Fruit fly (Drosophila melanogaster): Measurements from ENCODE around the gene Mpp6.

The Mpp6 gene

DNA sequence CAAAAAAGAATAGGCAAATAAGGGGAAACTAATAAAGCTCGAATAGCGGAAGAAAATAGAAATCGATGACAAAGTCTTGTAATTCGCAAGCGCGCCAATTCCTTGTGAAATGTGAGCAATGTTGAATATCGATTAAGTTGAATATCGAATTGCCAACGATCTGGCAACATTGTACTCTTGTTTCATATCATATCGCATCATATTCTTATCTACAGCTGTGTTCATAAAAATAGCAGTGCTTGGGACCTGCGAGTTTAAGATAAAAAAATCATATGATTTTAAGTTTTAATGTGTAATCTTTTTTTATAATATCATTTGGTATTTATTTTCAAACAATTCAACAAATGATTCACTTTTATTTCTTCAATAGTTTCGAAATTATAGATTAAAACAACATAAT is 7.0 kb upstream of the Mpp6 start (continued):
- peak; percentile 63 for TF ChIP-seq CG17829 (tag; optimal IDR thresholded peaks at IDR 0.05)
- peak; percentile 11; the same call in 1 of the 2 replicates for TF ChIP-seq CG32767 (GFP tag; IDR thresholded peaks at IDR 0.05)
- peak; percentile 33 for TF ChIP-seq NfI (GFP tag; optimal IDR thresholded peaks at IDR 0.05)
- TF ChIP-seq chif (GFP tag; optimal IDR thresholded peaks at IDR 0.05), result no peak
- peak; percentile 57 for TF ChIP-seq CG10147 (GFP tag; optimal IDR thresholded peaks at IDR 0.05)
- no peak for TF ChIP-seq bowl (GFP tag; IDR thresholded peaks at IDR 0.05)
- peak; percentile 66; the same call in 1 of the 2 replicates for TF ChIP-seq Xrp1 (GFP tag; IDR thresholded peaks at IDR 0.05)
- no peak for TF ChIP-seq Deaf1 (tag; optimal IDR thresholded peaks at IDR 0.05)
- TF ChIP-seq ewg (GFP tag; optimal IDR thresholded peaks at IDR 0.05), result peak; percentile 29
- no peak for TF ChIP-seq lov (optimal IDR thresholded peaks at IDR 0.05)
- TF ChIP-seq lov (GFP tag; IDR thresholded peaks at IDR 0.05), result no peak
- TF ChIP-seq ab (GFP tag; optimal IDR thresholded peaks at IDR 0.05), result no peak
- TF ChIP-seq mirr (GFP tag; optimal IDR thresholded peaks at IDR 0.05), result no peak
- TF ChIP-seq CG9817 (tag; optimal IDR thresholded peaks at IDR 0.05), result no peak
- TF ChIP-seq CoRest (tag; optimal IDR thresholded peaks at IDR 0.05), result peak; percentile 66
- no peak for TF ChIP-seq CG5180 (GFP tag; optimal IDR thresholded peaks at IDR 0.05)
- no peak for TF ChIP-seq odd (GFP tag; optimal IDR thresholded peaks at IDR 0.05)
- TF ChIP-seq pros (GFP tag; optimal IDR thresholded peaks at IDR 0.05), result no peak
- no peak for TF ChIP-seq hth (optimal IDR thresholded peaks at IDR 0.05)
- TF ChIP-seq oc (tag; optimal IDR thresholded peaks at IDR 0.05), result no peak
- TF ChIP-seq tll (GFP tag; optimal IDR thresholded peaks at IDR 0.05), result no peak
- peak; percentile 27 for TF ChIP-seq nerfin-1 (tag; optimal IDR thresholded peaks at IDR 0.05)
- TF ChIP-seq tup (GFP tag; optimal IDR thresholded peaks at IDR 0.05), result no peak
- no peak for TF ChIP-seq CG10565 (GFP tag; optimal IDR thresholded peaks at IDR 0.05)
- TF ChIP-seq CG11560 (tag; IDR thresholded peaks at IDR 0.05), result peak; percentile 43; the same call in 1 of the 3 replicates
- no peak for TF ChIP-seq lab (GFP tag; optimal IDR thresholded peaks at IDR 0.05)
- TF ChIP-seq CG1024 (GFP tag; IDR thresholded peaks at IDR 0.05), result no peak
- TF ChIP-seq CTCF (GFP tag; optimal IDR thresholded peaks at IDR 0.05), result no peak
- peak; percentile 33; the same call in 1 of the 2 replicates for TF ChIP-seq chm (GFP tag; IDR thresholded peaks at IDR 0.05)
- TF ChIP-seq dmrt99B (tag; optimal IDR thresholded peaks at IDR 0.05), result peak; percentile 63
- TF ChIP-seq CG6654 (GFP tag; optimal IDR thresholded peaks at IDR 0.05), result no peak
- peak; percentile 77 for TF ChIP-seq unc-4 (GFP tag; IDR thresholded peaks at IDR 0.05; ENCODE audit: partially characterized antibody)
- TF ChIP-seq tio (GFP tag; optimal IDR thresholded peaks at IDR 0.05), result peak; percentile 26
- no peak for TF ChIP-seq CG11398 (GFP tag; optimal IDR thresholded peaks at IDR 0.05)
- TF ChIP-seq CG16813 (GFP tag; IDR thresholded peaks at IDR 0.05; ENCODE audit: partially characterized antibody), result peak; percentile 45; the same call in 1 of the 3 replicates
- TF ChIP-seq Hey (tag; optimal IDR thresholded peaks at IDR 0.05), result no peak
- no peak for TF ChIP-seq Poxn (GFP tag; IDR thresholded peaks at IDR 0.05)
- TF ChIP-seq luna (GFP tag; optimal IDR thresholded peaks at IDR 0.05), result no peak
- peak; percentile 31 for TF ChIP-seq tap (tag; optimal IDR thresholded peaks at IDR 0.05)
- no peak for TF ChIP-seq CG18011 (GFP tag; optimal IDR thresholded peaks at IDR 0.05)
- TF ChIP-seq vfl (GFP tag; optimal IDR thresholded peaks at IDR 0.05), result no peak
- peak; percentile 66 for TF ChIP-seq CG10267 (tag; optimal IDR thresholded peaks at IDR 0.05)
- TF ChIP-seq CG8089 (GFP tag; optimal IDR thresholded peaks at IDR 0.05), result no peak
- TF ChIP-seq sisA (GFP tag; IDR thresholded peaks at IDR 0.05), result peak; percentile 30
- peak; percentile 63 for TF ChIP-seq CG1603 (tag; optimal IDR thresholded peaks at IDR 0.05)
- TF ChIP-seq pnt (GFP tag; optimal IDR thresholded peaks at IDR 0.05), result no peak
- no peak for TF ChIP-seq CG8765 (GFP tag; IDR thresholded peaks at IDR 0.05)
- no peak for TF ChIP-seq CG43689 (GFP tag; IDR thresholded peaks at IDR 0.05)
- TF ChIP-seq croc (GFP tag; conservative IDR thresholded peaks at IDR 0.05), result no peak
- no peak for TF ChIP-seq Tbp (GFP tag; optimal IDR thresholded peaks at IDR 0.05)
- TF ChIP-seq prd (optimal IDR thresholded peaks at IDR 0.05), result no peak
- peak; percentile 58; the same call in 2 of the 3 replicates for TF ChIP-seq prd (GFP tag; IDR thresholded peaks at IDR 0.05)
